Fruit fly (Drosophila melanogaster) whole organism, prepupa: ENCODE measurements around the gene waw.

Experiments used
- CG11902 ChIP-seq: fragments of 200-800 bp; sonication (Bioruptor generic); optimal IDR thresholded peaks from 3 replicates; lab custom pipeline; 2016; ENCODE audit warnings: missing biosample characterization, missing genetic modification characterization
- CG15336 ChIP-seq: fragments of 200-800 bp; sonication (Bioruptor generic); IDR thresholded peaks from 2 replicates; pipeline ENCODE4 v1.3.6; 2022; ENCODE audit warnings: missing biosample characterization, missing genetic modification characterization
- CG16779 ChIP-seq: fragments of 200-800 bp; sonication (Bioruptor generic); optimal IDR thresholded peaks from 3 replicates; lab custom pipeline; 2017; ENCODE audit warnings: missing biosample characterization, mild to moderate bottlenecking, missing genetic modification characterization
- CG3032 ChIP-seq: fragments of 200-800 bp; optimal IDR thresholded peaks from 2 replicates; lab custom pipeline; 2019; ENCODE audit warnings: missing biosample characterization, mild to moderate bottlenecking, missing genetic modification characterization, moderate library complexity
- CG4318 ChIP-seq: fragments of 200-800 bp; sonication (Bioruptor generic); optimal IDR thresholded peaks from 3 replicates; lab custom pipeline; 2017; ENCODE audit warnings: missing biosample characterization, mild to moderate bottlenecking, missing genetic modification characterization
- CG6792 ChIP-seq: fragments of 200-800 bp; sonication (Bioruptor generic); optimal IDR thresholded peaks from 3 replicates; lab custom pipeline; 2016; ENCODE audit warnings: missing biosample characterization, missing genetic modification characterization
- CG6854 ChIP-seq: fragments of 200-800 bp; sonication (Bioruptor generic); optimal IDR thresholded peaks from 2 replicates; lab custom pipeline; 2017; ENCODE audit warnings: missing biosample characterization, mild to moderate bottlenecking, missing genetic modification characterization
- CG8119 ChIP-seq: fragments of 200-800 bp; sonication (Bioruptor generic); IDR thresholded peaks from 3 replicates; pipeline ENCODE4 v1.3.6; 2022; ENCODE audit warnings: missing biosample characterization, missing genetic modification characterization
- CG8632 ChIP-seq: fragments of 200-800 bp; sonication (Bioruptor generic); optimal IDR thresholded peaks from 3 replicates; lab custom pipeline; 2016; ENCODE audit warnings: missing biosample characterization, missing genetic modification characterization
- Ets21C ChIP-seq: fragments of 200-800 bp; sonication (Bioruptor generic); optimal IDR thresholded peaks from 3 replicates; lab custom pipeline; 2016; ENCODE audit warnings: missing biosample characterization, missing genetic modification characterization
- Hr4 ChIP-seq: fragments of 200-800 bp; sonication (Bioruptor generic); optimal IDR thresholded peaks from 3 replicates; lab custom pipeline; 2016; ENCODE audit warnings: missing biosample characterization, missing genetic modification characterization
- Sox14 ChIP-seq: fragments of 200-800 bp; sonication (Bioruptor generic); optimal IDR thresholded peaks from 3 replicates; lab custom pipeline; 2016; ENCODE audit warnings: missing biosample characterization, missing genetic modification characterization

dm6 chrX:21396860-21397459 is 34.1 kb downstream of the waw start, which contains the start of gene lcs:
- TF ChIP-seq Ets21C: no peak
- TF ChIP-seq CG8632 (GFP tag; lab: Kevin White, UChicago): no peak
- no peak for TF ChIP-seq CG4318 (GFP tag; lab: Kevin White, UChicago)
- no peak for TF ChIP-seq CG6854 (GFP tag; lab: Kevin White, UChicago)
- TF ChIP-seq CG6792 (GFP tag; lab: Kevin White, UChicago): no peak
- TF ChIP-seq CG16779 (tag; lab: Kevin White, UChicago): no peak
- no peak for TF ChIP-seq Hr4 (GFP tag; lab: Kevin White, UChicago)
- no peak for TF ChIP-seq CG11902 (GFP tag; lab: Kevin White, UChicago)
- TF ChIP-seq CG3032 (tag; lab: Kevin White, UChicago): no peak
- no peak for TF ChIP-seq CG15336 (GFP tag; lab: Robert Waterston, UW)
- no peak for TF ChIP-seq CG8119 (GFP tag; lab: Robert Waterston, UW)
- no peak for TF ChIP-seq Sox14 (GFP tag; lab: Kevin White, UChicago)
